Fruit fly (Drosophila melanogaster): Measurements from ENCODE around the gene mtg.

mtg gene

DNA sequence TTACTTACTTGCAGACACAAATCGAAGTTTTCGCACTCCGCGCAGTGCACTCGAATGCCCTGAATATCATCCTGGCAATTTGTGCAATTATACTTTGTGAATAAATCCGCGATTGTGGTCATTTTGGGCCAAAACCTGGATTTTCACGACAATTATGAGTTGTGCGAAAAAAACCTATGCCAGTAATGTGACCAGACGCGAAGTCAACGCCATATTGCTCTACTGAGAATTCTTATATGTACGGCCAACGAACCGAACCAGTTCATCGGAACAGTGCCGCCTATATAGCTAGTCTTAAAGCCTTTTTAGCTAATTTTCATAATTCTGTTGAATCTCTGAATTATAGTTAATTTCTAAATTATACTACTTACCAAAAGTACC is 10.0 kb upstream of the mtg start, which contains the start of gene Ada2b (continued):
- TF ChIP-seq stwl (tag; optimal IDR thresholded peaks at IDR 0.05) (peak; percentile 57), YL-1 (GFP tag; optimal IDR thresholded peaks at IDR 0.05) (peak; percentile 89), Ada2b (GFP tag; IDR thresholded peaks at IDR 0.05) (no peak), CG15479 (GFP tag; optimal IDR thresholded peaks at IDR 0.05) (peak; percentile 40)

DNA sequence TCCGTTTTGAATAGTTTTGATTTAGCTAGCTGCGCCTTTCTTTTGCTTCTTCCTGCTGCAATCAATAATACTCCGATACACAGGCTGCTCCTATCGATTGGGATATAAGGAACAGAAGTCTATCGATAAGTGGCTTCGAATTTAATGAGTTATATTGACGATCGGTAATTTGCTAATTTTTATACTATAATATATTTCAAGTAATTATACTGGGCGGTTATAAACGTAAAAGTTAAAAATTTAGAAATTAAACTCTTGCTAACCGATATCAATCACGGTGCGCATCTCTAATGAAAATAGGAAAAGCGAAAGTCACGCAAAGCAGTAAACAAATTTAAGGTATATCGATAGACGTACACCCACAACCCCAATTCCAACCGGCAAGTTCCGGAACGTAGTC is 6.6 kb upstream of the mtg start, which contains the start of the genes CG9636, CG18749 and CG33722:
Gene CG9636, minus strand, starts transcription at position 73 of the 400 bp plus-strand sequence.
Gene CG18749, plus strand, starts transcription at position 336 of the 400 bp plus-strand sequence.
Gene CG33722, plus strand, starts transcription at position 336 of the 400 bp plus-strand sequence.
- TF ChIP-seq CG9215 (GFP tag; IDR thresholded peaks at IDR 0.05) (0 out of 2 replicates have a peak, but pooled peaks have one; percentile 20), Hand (GFP tag; optimal IDR thresholded peaks at IDR 0.05) (peak; percentile 41), Hr3 (GFP tag; optimal IDR thresholded peaks at IDR 0.05) (peak; percentile 64), CG6272 (GFP tag; IDR thresholded peaks at IDR 0.05) (peak; percentile 66), CG34224 (GFP tag; IDR thresholded peaks at IDR 0.05; ENCODE audit: partially characterized antibody) (peak; percentile 97), CG6683 (GFP tag; optimal IDR thresholded peaks at IDR 0.05) (peak; percentile 44), az2 (GFP tag; optimal IDR thresholded peaks at IDR 0.05) (peak; percentile 73), crc (GFP tag; optimal IDR thresholded peaks at IDR 0.05) (no peak), sna (GFP tag; IDR thresholded peaks at IDR 0.05; ENCODE audit: partially characterized antibody) (peak; percentile 99), gfzf (GFP tag; optimal IDR thresholded peaks at IDR 0.05) (no peak), CG17612 (GFP tag; IDR thresholded peaks at IDR 0.05) (no peak), CG2889 (GFP tag; IDR thresholded peaks at IDR 0.05) (no peak), kah (GFP tag; optimal IDR thresholded peaks at IDR 0.05) (no peak), CG12236 (GFP tag; optimal IDR thresholded peaks at IDR 0.05) (no peak), scrt (GFP tag; optimal IDR thresholded peaks at IDR 0.05) (peak; percentile 41), btn (GFP tag; optimal IDR thresholded peaks at IDR 0.05) (no peak), tna (GFP tag; IDR thresholded peaks at IDR 0.05; ENCODE audit: partially characterized antibody) (peak; percentile 87; the same call in 1 of the 2 replicates), CG4854 (GFP tag; optimal IDR thresholded peaks at IDR 0.05) (peak; percentile 43), Pdp1 (GFP tag; optimal IDR thresholded peaks at IDR 0.05) (peak; percentile 22 to 24), Six4 (GFP tag; optimal IDR thresholded peaks at IDR 0.05) (peak; percentile 54), E2f1 (GFP tag; IDR thresholded peaks at IDR 0.05) (peak; percentile 63), pita (GFP tag; optimal IDR thresholded peaks at IDR 0.05) (no peak), CG7745 (tag; optimal IDR thresholded peaks at IDR 0.05) (no peak), Camta (GFP tag; optimal IDR thresholded peaks at IDR 0.05) (peak; percentile 24), tap (tag; optimal IDR thresholded peaks at IDR 0.05) (peak; percentile 63), Ptx1 (GFP tag; IDR thresholded peaks at IDR 0.05) (peak; percentile 70), unpg (GFP tag; optimal IDR thresholded peaks at IDR 0.05) (peak; percentile 72), nom (GFP tag; optimal IDR thresholded peaks at IDR 0.05) (peak; percentile 33), ap (GFP tag; IDR thresholded peaks at IDR 0.05) (no peak), disco-r (GFP tag; optimal IDR thresholded peaks at IDR 0.05) (no peak), salm (tag; optimal IDR thresholded peaks at IDR 0.05) (peak; percentile 35), CG15514 (GFP tag; optimal IDR thresholded peaks at IDR 0.05) (peak; percentile 96), MBD-R2 (GFP tag; IDR thresholded peaks at IDR 0.05) (peak; percentile 88), CG5953 (GFP tag; IDR thresholded peaks at IDR 0.05) (0 out of 2 replicates have a peak, but pooled peaks have one; percentile 11), H15 (GFP tag; IDR thresholded peaks at IDR 0.05) (peak; percentile 73; the same call in 2 of the 3 replicates), dati (GFP tag; IDR thresholded peaks at IDR 0.05) (no peak), Oli (tag; optimal IDR thresholded peaks at IDR 0.05) (peak; percentile 36), fd102C (GFP tag; optimal IDR thresholded peaks at IDR 0.05) (no peak), exex (tag; optimal IDR thresholded peaks at IDR 0.05) (peak; percentile 54), Dad (GFP tag; optimal IDR thresholded peaks at IDR 0.05) (peak; percentile 53), gt (GFP tag; IDR thresholded peaks at IDR 0.05) (0 out of 2 replicates have a peak, but pooled peaks have one; percentile 24), Antp (GFP tag; optimal IDR thresholded peaks at IDR 0.05) (peak; percentile 24), en (GFP tag; optimal IDR thresholded peaks at IDR 0.05) (no peak), CG15269 (tag; optimal IDR thresholded peaks at IDR 0.05) (peak; percentile 61), Sox100B (GFP tag; optimal IDR thresholded peaks at IDR 0.05) (peak; percentile 70)

Data from whole organism, embryonic.